Fruit fly (Drosophila melanogaster) ovary, adult (tissue): ENCODE data around the gene sno.
"Not testable (repeated sequence)": the region's sequence is repeated elsewhere in the genome, so short reads cannot be mapped to it uniquely, and the experiment has no call there.

Source experiments
- CG17801 ChIP-seq: fragments of 200-800 bp; optimal IDR thresholded peaks from 2 replicates; lab custom pipeline; 2019; ENCODE audit warnings: missing biosample characterization, mild to moderate bottlenecking, missing genetic modification characterization, moderate library complexity; ENCODE audit not compliant: partially characterized antibody

sno gene

DNA sequence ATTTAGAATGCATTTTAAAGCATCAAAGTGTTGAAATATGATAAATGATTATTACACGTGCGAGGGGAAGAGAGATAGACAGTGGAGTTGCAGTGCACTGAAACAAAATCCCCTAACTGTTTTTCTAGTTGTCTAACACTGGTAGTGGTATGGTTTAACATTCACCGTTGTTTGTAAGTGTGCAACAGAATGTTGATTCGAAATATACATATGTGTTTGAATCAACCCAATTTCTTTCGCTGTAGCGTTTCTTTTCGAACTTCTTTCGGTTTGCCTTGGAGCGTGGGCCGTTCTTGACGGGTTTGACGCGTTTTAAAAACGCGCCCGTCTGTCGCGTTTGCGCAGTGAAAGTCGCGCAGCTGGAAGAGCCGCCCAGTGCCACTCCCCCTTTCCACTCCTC, 9.8 kb upstream of the sno start:
- no peak for TF ChIP-seq CG17801 (GFP tag; lab: Kevin White, UChicago)

- TF ChIP-seq CG17801 (GFP tag; lab: Kevin White, UChicago): no peak
Observed at dm6 chrX:13220418-13220817, 8.9 kb upstream of the sno start.

dm6 chrX:13219290-13219689, 7.8 kb upstream of the sno start:
- TF ChIP-seq CG17801 (GFP tag; lab: Kevin White, UChicago): no peak

DNA sequence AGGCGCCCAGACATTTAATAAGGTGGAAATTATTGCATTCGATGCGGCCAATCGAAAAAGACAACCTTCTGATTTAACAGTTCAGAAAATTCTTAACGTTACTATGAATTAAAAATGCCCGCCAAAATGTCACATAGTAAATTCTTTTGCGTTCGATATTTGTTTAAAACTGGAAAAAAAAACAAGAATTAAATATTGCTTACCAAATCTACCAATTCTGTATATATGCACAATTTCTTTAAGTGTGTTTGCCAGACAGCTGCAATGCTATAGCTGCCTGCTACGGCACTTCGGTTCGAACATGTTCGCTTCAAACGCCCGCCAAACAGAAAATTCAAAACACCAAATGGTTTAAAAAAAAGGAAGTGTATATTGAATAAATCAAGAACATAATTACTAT, 2.6 kb upstream of the sno start:
- TF ChIP-seq CG17801 (GFP tag; lab: Kevin White, UChicago): no peak

- no peak for TF ChIP-seq CG17801 (GFP tag; lab: Kevin White, UChicago)
Observed at dm6 chrX:13212138-13212481, 636 bp upstream of the sno start, which contains the start of gene REG. Gene REG (plus strand): TSS chrX:13212325.

DNA sequence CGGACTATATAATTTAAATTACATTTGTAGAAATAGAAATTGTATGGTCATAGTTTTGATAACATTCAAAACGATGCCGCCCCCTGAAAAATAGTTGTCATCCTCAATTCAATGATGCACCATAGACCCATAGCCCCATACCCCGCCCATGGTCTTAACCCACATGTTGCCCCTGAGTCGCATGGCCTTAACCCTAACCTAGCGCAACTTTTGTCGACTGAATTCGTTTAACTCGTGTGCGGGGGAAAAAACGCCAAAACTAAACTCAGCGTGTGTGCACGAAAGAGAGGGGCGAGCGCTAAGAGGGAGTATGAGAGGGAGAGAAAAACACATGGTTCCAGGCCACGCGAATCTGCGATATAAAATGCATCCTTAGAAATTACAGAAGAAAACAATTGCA, 1.0 kb downstream of the sno start:
- TF ChIP-seq CG17801 (GFP tag; lab: Kevin White, UChicago): no peak

dm6 chrX:13209410-13209809, 2.1 kb downstream of the sno start:
- TF ChIP-seq CG17801 (GFP tag; lab: Kevin White, UChicago): no peak

DNA sequence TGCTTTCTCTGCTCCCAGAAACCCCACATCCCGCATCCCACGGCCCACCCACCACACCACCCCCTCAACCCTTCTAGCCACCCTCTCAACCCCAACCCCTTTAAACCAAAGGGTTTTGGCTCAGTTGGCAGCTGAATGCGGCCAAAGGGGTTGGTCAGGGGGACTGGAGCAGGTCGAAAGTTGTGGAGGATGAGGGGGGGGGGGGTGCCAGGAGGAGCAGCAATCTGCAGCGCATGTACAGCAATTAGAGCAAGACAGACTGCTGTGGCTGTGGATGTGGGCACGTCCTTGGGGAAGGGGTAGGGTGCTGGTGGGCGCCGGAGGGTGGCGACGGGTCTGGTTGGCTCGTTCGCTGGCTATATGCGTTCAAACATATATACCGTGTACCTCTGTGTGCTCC, 2.9 kb downstream of the sno start:
- TF ChIP-seq CG17801 (GFP tag; lab: Kevin White, UChicago): no peak

DNA sequence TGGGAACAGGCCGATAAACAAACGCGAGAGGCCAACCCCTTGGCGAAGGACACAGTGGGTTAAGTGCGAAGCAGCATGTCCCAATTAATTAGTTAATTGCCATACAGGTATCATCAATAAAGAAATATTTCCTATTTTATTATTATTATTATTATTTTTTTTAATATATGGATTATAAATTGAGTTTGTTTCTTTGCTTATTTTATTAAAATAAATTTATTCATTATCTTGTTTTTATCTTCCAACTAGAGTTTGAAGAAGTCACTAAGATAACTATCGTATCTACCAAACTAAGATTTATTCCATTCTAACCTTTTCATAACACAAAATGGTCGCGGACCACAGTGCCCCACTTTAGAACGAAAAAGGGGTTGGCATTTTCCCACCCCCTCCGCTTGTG, 3.4 kb downstream of the sno start:
- TF ChIP-seq CG17801 (GFP tag; lab: Kevin White, UChicago): no peak

DNA sequence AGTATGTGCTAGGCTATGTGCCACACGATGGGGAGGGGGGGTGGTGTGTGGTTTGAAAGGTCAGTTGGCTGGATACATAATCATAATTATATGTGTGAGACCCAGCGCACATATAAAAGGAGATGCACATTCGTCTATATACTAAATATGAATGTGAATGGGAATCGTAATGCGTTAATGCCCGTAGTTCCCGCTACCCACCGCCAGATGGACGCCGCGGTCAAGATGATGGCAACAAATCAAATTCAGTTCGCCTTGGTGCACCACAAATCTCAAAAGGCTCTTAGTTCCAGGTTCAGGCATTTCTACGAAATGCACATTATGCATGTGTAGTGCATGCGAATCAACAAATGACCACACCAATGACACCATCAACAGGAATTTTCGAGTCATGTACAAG, 6.8 kb downstream of the sno start:
- TF ChIP-seq CG17801 (GFP tag; lab: Kevin White, UChicago): no peak

dm6 chrX:13202162-13202561, 9.3 kb downstream of the sno start, which contains the start of gene CG44437:
Gene CG44437 (minus strand): TSS chrX:13202262.
- TF ChIP-seq CG17801 (GFP tag; lab: Kevin White, UChicago): no peak

DNA sequence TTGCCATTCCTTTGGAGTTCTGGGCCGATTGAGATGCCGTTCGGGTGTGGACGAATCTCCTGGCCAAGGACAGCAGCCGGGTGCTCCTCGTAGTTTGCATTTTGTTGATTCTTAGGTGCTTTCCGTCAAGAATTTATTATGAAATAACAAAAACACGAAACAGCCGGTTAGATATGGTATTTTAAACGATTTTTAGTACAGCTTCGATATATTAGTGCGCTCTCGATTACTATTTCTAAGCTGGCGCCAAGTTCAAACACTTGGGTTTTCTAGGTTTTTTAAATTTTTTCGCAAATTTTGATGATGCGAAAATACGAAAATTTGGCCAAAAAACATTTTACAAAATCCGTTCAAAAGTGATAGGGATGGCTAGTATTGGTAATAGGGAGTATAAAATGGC, 17.2 kb downstream of the sno start, which contains the start of gene Coq5:
Coq5 (minus strand) TSS at position 303 of the 400 bp plus-strand sequence.
- TF ChIP-seq CG17801 (GFP tag; lab: Kevin White, UChicago): no peak

dm6 chrX:13192239-13192638, 19.2 kb downstream of the sno start:
- no peak for TF ChIP-seq CG17801 (GFP tag; lab: Kevin White, UChicago)

DNA sequence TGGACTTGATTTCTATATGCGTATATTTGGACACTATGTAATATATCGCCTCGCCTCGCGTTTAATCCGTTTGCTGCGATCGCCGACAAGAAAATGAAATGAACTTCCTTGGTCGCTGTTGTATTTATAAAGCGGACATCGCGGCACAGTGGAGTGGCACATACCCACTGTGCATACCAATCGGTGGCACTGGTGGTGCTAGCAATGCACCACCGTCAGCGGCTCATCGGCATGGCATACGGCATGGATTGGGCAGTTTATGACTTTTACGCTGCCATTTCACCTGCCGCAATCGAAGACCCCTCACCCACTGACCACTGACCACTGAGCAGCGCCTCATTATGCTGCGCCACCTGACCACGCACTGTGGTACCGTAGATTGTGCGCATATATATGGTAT, 19.7 kb downstream of the sno start, which contains the start of gene CG12723:
CG12723 (minus strand) TSS at position 101 of the 400 bp plus-strand sequence.
- no peak for TF ChIP-seq CG17801 (GFP tag; lab: Kevin White, UChicago)

DNA sequence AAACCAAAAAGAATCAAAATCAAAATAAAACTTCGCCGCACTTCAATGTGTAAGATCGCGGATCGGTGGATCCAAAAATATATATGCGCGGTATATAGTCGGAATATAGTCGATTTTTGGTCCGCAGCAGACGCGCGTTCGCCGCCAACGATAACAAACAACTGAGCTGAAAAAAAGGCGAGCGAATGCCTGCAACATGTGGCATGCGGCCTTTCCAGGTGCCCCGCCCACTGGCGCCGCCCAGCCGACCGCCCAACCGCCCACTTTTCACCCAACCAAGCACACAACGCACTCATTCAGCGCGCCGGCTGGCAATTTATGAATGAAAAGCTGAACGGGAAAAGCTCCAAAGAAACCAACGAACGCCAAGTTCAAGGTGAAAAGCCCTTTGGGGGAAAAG, 22.4 kb downstream of the sno start, which contains the start of gene Lgr4:
Lgr4 (minus strand) TSS at position 133 of the 400 bp plus-strand sequence.
- TF ChIP-seq CG17801 (GFP tag; lab: Kevin White, UChicago): no peak

- TF ChIP-seq CG17801 (GFP tag; lab: Kevin White, UChicago): not testable (repeated sequence)
Observed at dm6 chrX:13184178-13184577, 27.3 kb downstream of the sno start, which contains the start of gene CG32641. Gene CG32641 (plus strand): TSS chrX:13184478.

DNA sequence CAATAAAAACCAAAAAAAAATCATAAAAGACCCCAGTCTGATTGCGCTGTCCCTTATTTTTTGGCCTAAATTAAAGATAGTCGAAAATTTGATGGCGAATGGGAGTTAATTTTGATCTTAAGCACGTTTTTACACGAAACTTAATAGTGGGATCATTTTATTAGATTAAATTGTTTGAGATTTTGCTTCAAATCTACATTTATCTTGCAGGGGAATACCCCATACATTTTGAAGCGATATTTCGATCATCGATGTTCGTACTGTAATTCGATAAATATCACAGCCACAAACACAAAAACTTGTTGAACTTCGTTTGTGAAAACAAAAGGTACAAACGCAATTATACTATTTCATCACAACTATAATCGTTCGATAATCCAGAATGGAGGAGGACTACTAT, 33.8 kb downstream of the sno start, which contains the start of gene CG32640:
CG32640 (plus strand) TSS at position 286 of the 400 bp plus-strand sequence.
- TF ChIP-seq CG17801 (GFP tag; lab: Kevin White, UChicago): not testable (repeated sequence)
